Worm (Caenorhabditis elegans) whole organism, L1 larva: Measurements from ENCODE around the gene chat-1.

Experiments used
- C04F5.9 ChIP-seq: sonication (generic microtip); optimal IDR thresholded peaks from 2 replicates; lab custom pipeline; 2016; ENCODE audit warnings: missing genetic modification characterization, missing compliant biosample characterization
- C34B4.2 ChIP-seq: sonication (generic microtip); optimal IDR thresholded peaks from 2 replicates; lab custom pipeline; 2017; ENCODE audit warnings: mild to moderate bottlenecking, missing genetic modification characterization, missing compliant biosample characterization
- F16B12.6 ChIP-seq: fragments of 150-350 bp; optimal IDR thresholded peaks from 2 replicates; lab custom pipeline; 2014; ENCODE audit warnings: missing biosample characterization, missing genetic modification characterization
- Y116A8C.19 ChIP-seq: sonication (generic microtip); optimal IDR thresholded peaks from 2 replicates; lab custom pipeline; 2016; ENCODE audit warnings: missing compliant biosample characterization, missing genetic modification characterization, borderline replicate concordance
- ama-1 ChIP-seq: fragments of 150-350 bp; optimal IDR thresholded peaks from 2 replicates; lab custom pipeline; 2014
- blmp-1 ChIP-seq: fragments of 150-350 bp; optimal IDR thresholded peaks from 2 replicates; lab custom pipeline; 2014; ENCODE audit warnings: missing biosample characterization, missing genetic modification characterization
- ceh-82 ChIP-seq, 3 experiments: fragments of 150-350 bp in 1 of 3; sonication (generic microtip) in 2 of 3; optimal IDR thresholded peaks; 2 replicates each; lab custom pipeline; 2014 to 2017; ENCODE audit warnings: missing biosample characterization in 3 of 3, missing genetic modification characterization in 3 of 3
- ceh-88 ChIP-seq: fragments of 200-800 bp; sonication (Bioruptor generic); IDR thresholded peaks from 2 replicates; pipeline ENCODE4 v1.3.6; 2022; ENCODE audit warnings: missing genetic modification characterization, missing compliant biosample characterization
- ceh-90 ChIP-seq: sonication (generic microtip); optimal IDR thresholded peaks from 2 replicates; lab custom pipeline; 2016; ENCODE audit warnings: missing genetic modification characterization, missing compliant biosample characterization
- dsc-1 ChIP-seq: sonication (generic microtip); optimal IDR thresholded peaks from 2 replicates; lab custom pipeline; 2016; ENCODE audit warnings: mild to moderate bottlenecking, missing genetic modification characterization, missing compliant biosample characterization
- efl-1 ChIP-seq, 4 experiments: fragments of 150-350 bp; optimal IDR thresholded peaks in 3 of 4; peaks in 1 of 4; 1 replicate in 1 of 4; 2 replicates in 3 of 4; lab custom pipeline; 2014; ENCODE audit warnings: missing biosample characterization in 2 of 4, missing genetic modification characterization in 2 of 4, missing genetic modification reagents in 2 of 4
- efl-3 ChIP-seq: fragments of 200-800 bp; sonication (Bioruptor generic); optimal IDR thresholded peaks from 2 replicates; lab custom pipeline; 2018; ENCODE audit warnings: mild to moderate bottlenecking, missing genetic modification characterization, missing compliant biosample characterization
- elt-2 ChIP-seq: sonication (generic microtip); optimal IDR thresholded peaks from 2 replicates; lab custom pipeline; 2016; ENCODE audit warnings: missing genetic modification characterization, mild to moderate bottlenecking, inconsistent platforms, missing compliant biosample characterization, missing genetic modification reagents
- fkh-4 ChIP-seq: sonication (generic microtip); optimal IDR thresholded peaks from 2 replicates; lab custom pipeline; 2016; ENCODE audit warnings: missing compliant biosample characterization, missing genetic modification characterization, borderline replicate concordance
- fkh-8 ChIP-seq: sonication (generic microtip); optimal IDR thresholded peaks from 2 replicates; lab custom pipeline; 2016; ENCODE audit warnings: mild to moderate bottlenecking, missing genetic modification characterization, missing compliant biosample characterization
- fos-1 ChIP-seq: fragments of 150-350 bp; optimal IDR thresholded peaks from 2 replicates; lab custom pipeline; 2014; ENCODE audit warnings: missing biosample characterization, missing genetic modification characterization
- grh-1 ChIP-seq: fragments of 200-800 bp; sonication (Bioruptor generic); IDR thresholded peaks from 2 replicates; pipeline ENCODE4 v1.3.6; 2022; ENCODE audit warnings: missing genetic modification reagents, missing genetic modification characterization, missing compliant biosample characterization
- hlh-17 ChIP-seq: fragments of 200-800 bp; sonication (Bioruptor generic); optimal IDR thresholded peaks from 2 replicates; lab custom pipeline; 2018; ENCODE audit warnings: missing genetic modification characterization, mild to moderate bottlenecking, missing compliant biosample characterization, moderate library complexity, borderline replicate concordance
- hpl-2 ChIP-seq: fragments of 150-350 bp; optimal IDR thresholded peaks from 2 replicates; lab custom pipeline; 2014; ENCODE audit warnings: missing biosample characterization, missing genetic modification reagents, missing genetic modification characterization
- jun-1 ChIP-seq: fragments of 150-350 bp; optimal IDR thresholded peaks from 2 replicates; lab custom pipeline; 2014; ENCODE audit warnings: missing biosample characterization, missing genetic modification reagents, missing genetic modification characterization
- lin-14 ChIP-seq: fragments of 200-800 bp; sonication (Bioruptor generic); optimal IDR thresholded peaks from 2 replicates; lab custom pipeline; 2018; ENCODE audit warnings: mild to moderate bottlenecking, missing genetic modification characterization, moderate library complexity, missing compliant biosample characterization
- lin-39 ChIP-seq: fragments of 150-350 bp; optimal IDR thresholded peaks from 2 replicates; lab custom pipeline; 2014; ENCODE audit warnings: missing biosample characterization, missing genetic modification reagents, missing genetic modification characterization
- mab-9 ChIP-seq: fragments of 200-800 bp; sonication (Bioruptor generic); IDR thresholded peaks from 2 replicates; pipeline ENCODE4 v1.3.6; 2022; ENCODE audit warnings: missing genetic modification reagents, missing genetic modification characterization, missing compliant biosample characterization
- mdl-1 ChIP-seq, 2 experiments: fragments of 150-350 bp; optimal IDR thresholded peaks; 2 replicates each; lab custom pipeline; 2014 to 2017; ENCODE audit warnings: missing biosample characterization in 2 of 2, missing genetic modification characterization in 2 of 2, inconsistent platforms in 1 of 2
- mef-2 ChIP-seq: fragments of 150-350 bp; optimal IDR thresholded peaks from 2 replicates; lab custom pipeline; 2014; ENCODE audit warnings: missing biosample characterization, missing genetic modification characterization
- mep-1 ChIP-seq: fragments of 150-350 bp; optimal IDR thresholded peaks from 2 replicates; lab custom pipeline; 2014; ENCODE audit warnings: missing biosample characterization, missing genetic modification characterization
- nhr-12 ChIP-seq: sonication (generic microtip); optimal IDR thresholded peaks from 2 replicates; lab custom pipeline; 2017; ENCODE audit warnings: missing biosample characterization, missing genetic modification characterization
- nhr-19 ChIP-seq: fragments of 200-800 bp; sonication (Bioruptor generic); conservative IDR thresholded peaks from 2 replicates; pipeline ENCODE4 v1.3.6; 2022; ENCODE audit warnings: missing genetic modification characterization, missing compliant biosample characterization
- nhr-20 ChIP-seq: sonication (generic microtip); optimal IDR thresholded peaks from 2 replicates; lab custom pipeline; 2016; ENCODE audit warnings: mild to moderate bottlenecking, missing genetic modification characterization, missing compliant biosample characterization
- nhr-237 ChIP-seq: fragments of 150-350 bp; optimal IDR thresholded peaks from 2 replicates; lab custom pipeline; 2014; ENCODE audit warnings: missing biosample characterization, missing genetic modification characterization
- nhr-28 ChIP-seq: fragments of 150-350 bp; optimal IDR thresholded peaks from 2 replicates; lab custom pipeline; 2014; ENCODE audit warnings: missing biosample characterization, missing genetic modification characterization
- nhr-71 ChIP-seq: sonication (generic microtip); optimal IDR thresholded peaks from 2 replicates; lab custom pipeline; 2016; ENCODE audit warnings: mild to moderate bottlenecking, missing genetic modification characterization, moderate library complexity, missing compliant biosample characterization
- nhr-77 ChIP-seq: fragments of 150-350 bp; optimal IDR thresholded peaks from 2 replicates; lab custom pipeline; 2014; ENCODE audit warnings: missing biosample characterization, missing genetic modification characterization
- nhr-85 ChIP-seq: sonication (generic microtip); peaks from one replicate; lab custom pipeline; 2016; ENCODE audit warnings: missing genetic modification characterization, inconsistent platforms, missing compliant biosample characterization
- pag-3 ChIP-seq: sonication (generic microtip); optimal IDR thresholded peaks from 2 replicates; lab custom pipeline; 2017; ENCODE audit warnings: missing genetic modification characterization, mild to moderate bottlenecking, missing compliant biosample characterization, antibody characterized with exemption, borderline replicate concordance; ENCODE audit not compliant: insufficient read depth
- pax-3 ChIP-seq: fragments of 200-800 bp; sonication (Bioruptor generic); optimal IDR thresholded peaks from 2 replicates; lab custom pipeline; 2018; ENCODE audit warnings: mild to moderate bottlenecking, missing genetic modification characterization, moderate library complexity, missing compliant biosample characterization
- pqm-1 ChIP-seq: sonication (generic microtip); optimal IDR thresholded peaks from 3 replicates; lab custom pipeline; 2017; ENCODE audit warnings: missing biosample characterization, missing genetic modification characterization
- rnt-1 ChIP-seq: sonication (generic microtip); optimal IDR thresholded peaks from 2 replicates; lab custom pipeline; 2016; ENCODE audit warnings: mild to moderate bottlenecking, missing genetic modification characterization, moderate library complexity, missing compliant biosample characterization
- snpc-4 ChIP-seq: fragments of 150-350 bp; optimal IDR thresholded peaks from 2 replicates; lab custom pipeline; 2014; ENCODE audit warnings: missing biosample characterization, missing genetic modification characterization
- snu-23 ChIP-seq: sonication (generic microtip); optimal IDR thresholded peaks from 2 replicates; lab custom pipeline; 2016; ENCODE audit warnings: missing genetic modification characterization, missing compliant biosample characterization
- sox-4 ChIP-seq: sonication (generic microtip); optimal IDR thresholded peaks from 2 replicates; lab custom pipeline; 2016; ENCODE audit warnings: missing genetic modification characterization, missing compliant biosample characterization
- sptf-1 ChIP-seq: fragments of 150-350 bp; optimal IDR thresholded peaks from 2 replicates; lab custom pipeline; 2014; ENCODE audit warnings: missing biosample characterization, missing genetic modification characterization
- sup-37 ChIP-seq: fragments of 200-800 bp; sonication (Bioruptor generic); optimal IDR thresholded peaks from 2 replicates; lab custom pipeline; 2018; ENCODE audit warnings: mild to moderate bottlenecking, missing genetic modification characterization, missing compliant biosample characterization
- swsn-7 ChIP-seq: sonication (generic microtip); optimal IDR thresholded peaks from 2 replicates; lab custom pipeline; 2016; ENCODE audit warnings: missing genetic modification characterization, missing compliant biosample characterization
- tbx-2 ChIP-seq: sonication (generic microtip); optimal IDR thresholded peaks from 2 replicates; lab custom pipeline; 2016; ENCODE audit warnings: missing genetic modification characterization, missing compliant biosample characterization
- unc-30 ChIP-seq: sonication (generic microtip); optimal IDR thresholded peaks from 2 replicates; lab custom pipeline; 2017; ENCODE audit warnings: missing biosample characterization, missing genetic modification characterization
- unc-86 ChIP-seq: sonication (generic microtip); optimal IDR thresholded peaks from 2 replicates; lab custom pipeline; 2016; ENCODE audit warnings: missing genetic modification characterization, missing compliant biosample characterization
- ztf-11 ChIP-seq, 2 experiments: sonication (generic microtip); optimal IDR thresholded peaks; 2 replicates each; lab custom pipeline; 2016 to 2017; ENCODE audit warnings: missing genetic modification characterization in 2 of 2, missing biosample characterization in 1 of 2, missing compliant biosample characterization in 1 of 2
- ztf-4 ChIP-seq: fragments of 150-350 bp; optimal IDR thresholded peaks from 2 replicates; lab custom pipeline; 2014; ENCODE audit warnings: missing biosample characterization, missing genetic modification characterization

Gene chat-1

DNA sequence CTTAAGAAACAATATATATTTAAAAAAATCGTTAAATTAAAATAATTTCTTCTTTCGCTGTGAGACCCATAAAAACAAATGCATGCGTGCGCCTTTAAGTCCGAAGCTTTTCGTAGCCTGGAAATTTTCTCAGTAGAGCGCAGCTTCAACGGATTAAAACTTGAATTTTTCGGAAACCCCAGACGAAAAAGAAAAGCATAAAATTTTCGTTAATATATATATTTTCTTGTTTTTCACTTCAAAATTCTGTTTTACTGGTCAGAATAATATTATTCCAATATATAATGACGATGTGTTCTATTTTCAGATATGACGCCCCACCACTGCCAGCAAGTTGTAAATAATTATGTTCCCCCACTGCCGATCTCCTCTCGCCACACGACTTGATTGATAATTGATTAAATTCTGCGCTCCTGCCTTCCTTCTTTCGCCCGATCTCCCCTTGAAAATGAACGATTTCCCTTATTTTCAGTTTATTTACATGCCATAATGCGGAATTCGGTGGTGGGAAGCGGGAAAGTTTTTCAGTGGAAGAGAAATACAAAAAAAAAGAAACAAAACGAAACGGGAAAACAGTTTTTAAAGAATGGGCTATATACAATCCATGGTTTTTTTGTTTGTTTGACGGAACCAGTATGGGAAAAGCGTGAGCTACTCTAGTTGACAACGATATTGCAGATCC, 21.1 kb downstream of the chat-1 start (continued):
- no peak for TF ChIP-seq ceh-90
- TF ChIP-seq sox-4 (tag; lab: Kevin White, UChicago), result no peak
- peak; percentile 19 for TF ChIP-seq swsn-7 (tag; lab: Kevin White, UChicago)
- TF ChIP-seq ceh-88 (GFP tag; lab: Robert Waterston, UW), result 0 out of 2 replicates have a peak, but pooled peaks have one; percentile 51
- TF ChIP-seq efl-1 (optimal IDR thresholded peaks at IDR 0.05; lab: Kevin White, UChicago), result peak in 1 of 2 experiments; percentile 17
- TF ChIP-seq efl-1 (GFP tag; optimal IDR thresholded peaks at IDR 0.05 in 1 of 2; lab: Kevin White, UChicago), result peak in 1 of 2 experiments; percentile 91
- TF ChIP-seq blmp-1 (tag; lab: Kevin White, UChicago), result no peak
- TF ChIP-seq fos-1 (tag; lab: Kevin White, UChicago), result no peak
- no peak for TF ChIP-seq mdl-1 (tag; optimal IDR thresholded peaks at IDR 0.05; lab: Kevin White, UChicago)
- TF ChIP-seq grh-1, result no peak
- TF ChIP-seq Y116A8C.19 (tag; lab: Kevin White, UChicago), result no peak
- no peak for TF ChIP-seq C34B4.2 (tag; lab: Kevin White, UChicago)
- no peak for TF ChIP-seq lin-39 (tag; lab: Kevin White, UChicago)
- TF ChIP-seq unc-30 (tag; lab: Kevin White, UChicago), result no peak
- no peak for TF ChIP-seq unc-86
- TF ChIP-seq elt-2 (tag; lab: Kevin White, UChicago), result peak; percentile 30
- peak; percentile 24 for TF ChIP-seq fkh-8 (tag; lab: Kevin White, UChicago)
- no peak for TF ChIP-seq F16B12.6
- TF ChIP-seq nhr-12, result no peak
- no peak for TF ChIP-seq mep-1 (tag; lab: Kevin White, UChicago)
- no peak for TF ChIP-seq snpc-4 (tag; lab: Kevin White, UChicago)
- TF ChIP-seq pqm-1 (tag; lab: Kevin White, UChicago), result no peak
- TF ChIP-seq hpl-2, result no peak
- peak; percentile 38 for TF ChIP-seq lin-14 (GFP tag; lab: Kevin White, UChicago)
- TF ChIP-seq ceh-82 (tag; optimal IDR thresholded peaks at IDR 0.05; lab: Kevin White, UChicago), result no peak
- TF ChIP-seq mab-9, result no peak
- no peak for TF ChIP-seq sptf-1
- no peak for TF ChIP-seq rnt-1 (tag; lab: Kevin White, UChicago)
- peak; percentile 17 for TF ChIP-seq tbx-2 (tag; lab: Kevin White, UChicago)
- peak; percentile 95 for TF ChIP-seq ama-1 (lab: Kevin White, UChicago)
- TF ChIP-seq nhr-71 (tag; lab: Kevin White, UChicago), result peak; percentile 56
- TF ChIP-seq hlh-17 (GFP tag; lab: Kevin White, UChicago), result no peak
- TF ChIP-seq dsc-1 (tag; lab: Kevin White, UChicago), result no peak
- peak; percentile 28 for TF ChIP-seq pax-3 (tag; lab: Kevin White, UChicago)
- peak; percentile 46 for TF ChIP-seq snu-23 (GFP tag; lab: Kevin White, UChicago)
- peak; percentile 42 for TF ChIP-seq sup-37 (GFP tag; lab: Kevin White, UChicago)
- TF ChIP-seq nhr-28 (tag; lab: Kevin White, UChicago), result no peak
- TF ChIP-seq mef-2, result no peak
- TF ChIP-seq ztf-11 (tag; optimal IDR thresholded peaks at IDR 0.05; lab: Kevin White, UChicago), result peak in 1 of 2 experiments; percentile 11
- TF ChIP-seq jun-1 (tag; lab: Kevin White, UChicago), result no peak
- TF ChIP-seq nhr-85 (tag; lab: Kevin White, UChicago), result peak; percentile 50
- TF ChIP-seq nhr-237 (tag; lab: Kevin White, UChicago), result no peak
- TF ChIP-seq C04F5.9, result no peak
- TF ChIP-seq efl-3 (GFP tag; lab: Kevin White, UChicago), result no peak
- TF ChIP-seq pag-3 (tag; lab: Kevin White, UChicago), result no peak
- no peak for TF ChIP-seq nhr-77 (tag; lab: Kevin White, UChicago)
- TF ChIP-seq nhr-20, result peak; percentile 20
- TF ChIP-seq nhr-19, result peak; percentile 29
- no peak for TF ChIP-seq fkh-4 (tag; lab: Kevin White, UChicago)
- TF ChIP-seq ztf-4 (tag; lab: Kevin White, UChicago), result peak; percentile 39
